Worm (Caenorhabditis elegans) whole organism, L3 larva: Measurements from ENCODE around the gene madd-2.

Experiments
- R02D3.7 ChIP-seq: fragments of 150-350 bp; optimal IDR thresholded peaks from 2 replicates; lab custom pipeline; 2014; ENCODE audit warnings: missing biosample characterization, missing genetic modification characterization
- ama-1 ChIP-seq: fragments of 150-350 bp; optimal IDR thresholded peaks from 2 replicates; lab custom pipeline; 2018
- elt-3 ChIP-seq, 3 experiments: fragments of 150-350 bp in 1 of 3; sonication (generic microtip) in 2 of 3; optimal IDR thresholded peaks; 2 replicates in 2 of 3; 4 replicates in 1 of 3; lab custom pipeline; 2014 to 2017; ENCODE audit warnings: missing biosample characterization in 3 of 3, missing genetic modification characterization in 3 of 3
- fkh-2 ChIP-seq: fragments of 150-350 bp; optimal IDR thresholded peaks from 2 replicates; lab custom pipeline; 2014; ENCODE audit warnings: missing biosample characterization, missing genetic modification reagents, missing genetic modification characterization
- lin-39 ChIP-seq: fragments of 150-350 bp; optimal IDR thresholded peaks from 2 replicates; lab custom pipeline; 2018; ENCODE audit warnings: missing biosample characterization, missing genetic modification reagents, missing genetic modification characterization
- mdl-1 ChIP-seq: fragments of 150-350 bp; optimal IDR thresholded peaks from 2 replicates; lab custom pipeline; 2014; ENCODE audit warnings: missing biosample characterization, missing genetic modification characterization
- nhr-25 ChIP-seq: sonication (generic microtip); optimal IDR thresholded peaks from 2 replicates; lab custom pipeline; 2017; ENCODE audit warnings: missing biosample characterization, missing genetic modification characterization
- nhr-77 ChIP-seq: fragments of 150-350 bp; optimal IDR thresholded peaks from 2 replicates; lab custom pipeline; 2014; ENCODE audit warnings: missing biosample characterization, missing genetic modification characterization
- pqm-1 ChIP-seq: fragments of 150-350 bp; optimal IDR thresholded peaks from 2 replicates; lab custom pipeline; 2017; ENCODE audit warnings: missing biosample characterization, missing genetic modification characterization, inconsistent platforms
- snpc-4 ChIP-seq: fragments of 150-350 bp; optimal IDR thresholded peaks from 2 replicates; lab custom pipeline; 2014; ENCODE audit warnings: missing biosample characterization, missing genetic modification characterization
- unc-62 ChIP-seq: fragments of 150-350 bp; sonication (generic microtip); optimal IDR thresholded peaks from 4 replicates; lab custom pipeline; 2014; ENCODE audit warnings: missing biosample characterization, missing genetic modification reagents, missing genetic modification characterization
- zag-1 ChIP-seq: fragments of 150-350 bp; optimal IDR thresholded peaks from 2 replicates; lab custom pipeline; 2014; ENCODE audit warnings: missing biosample characterization, missing genetic modification characterization
- ztf-4 ChIP-seq: fragments of 150-350 bp; optimal IDR thresholded peaks from 2 replicates; lab custom pipeline; 2014; ENCODE audit warnings: missing biosample characterization, missing genetic modification characterization

- TF ChIP-seq snpc-4 (tag; lab: Kevin White, UChicago) (peak; percentile 71), ztf-4 (no peak), unc-62 (GFP tag; lab: Kevin White, UChicago) (no peak), lin-39 (tag; lab: Kevin White, UChicago) (no peak), nhr-77 (tag; lab: Kevin White, UChicago) (no peak), pqm-1 (no peak), fkh-2 (tag; lab: Kevin White, UChicago) (no peak), ama-1 (no peak), R02D3.7 (tag; lab: Kevin White, UChicago) (peak; percentile 66), nhr-25 (tag; lab: Kevin White, UChicago) (no peak), zag-1 (tag; lab: Kevin White, UChicago) (no peak), elt-3 (tag; optimal IDR thresholded peaks at IDR 0.05; lab: Kevin White, UChicago) (no peak), mdl-1 (tag; lab: Kevin White, UChicago) (no peak)
Observed at ce11 chrV:1195995-1196394, 39.3 kb downstream of the madd-2 start, which contains the start of the genes wrb-1 and Y50D4A.4.
